Worm (Caenorhabditis elegans): Measurements from ENCODE around the gene pud-3.

Gene pud-3

DNA sequence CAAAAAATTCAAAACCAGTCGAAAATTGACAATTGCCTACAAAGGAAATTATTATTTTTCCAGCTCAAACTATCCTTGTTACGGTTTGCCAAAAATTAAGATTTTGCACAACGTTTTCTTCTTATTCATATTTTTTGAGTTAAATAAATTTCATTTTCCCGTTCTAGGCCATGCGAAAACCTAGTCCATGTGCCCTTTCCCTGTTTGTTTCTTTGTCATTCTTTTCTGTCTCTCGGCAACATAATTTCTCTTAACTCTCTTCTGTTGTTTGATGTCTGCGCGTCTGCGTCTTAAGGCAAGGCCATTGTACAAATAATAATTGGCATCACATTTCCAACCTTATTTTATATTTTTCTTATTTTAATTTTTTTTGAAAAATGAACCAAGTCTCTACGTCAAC, 43.5 kb downstream of the pud-3 start, which contains the start of gene nhr-228:
Gene nhr-228, plus strand, starts transcription at position 261 of the 400 bp plus-strand sequence.
- TF ChIP-seq ztf-23 (GFP tag; IDR thresholded peaks at IDR 0.05) (no peak), ztf-29 (GFP tag; IDR thresholded peaks at IDR 0.05) (no peak), T22C8.4 (GFP tag; IDR thresholded peaks at IDR 0.05) (no peak), cog-1 (tag; optimal IDR thresholded peaks at IDR 0.05) (peak; percentile 18), flt-1 (GFP tag; IDR thresholded peaks at IDR 0.05) (no peak), ref-1 (GFP tag; conservative IDR thresholded peaks at IDR 0.05) (no peak)

DNA sequence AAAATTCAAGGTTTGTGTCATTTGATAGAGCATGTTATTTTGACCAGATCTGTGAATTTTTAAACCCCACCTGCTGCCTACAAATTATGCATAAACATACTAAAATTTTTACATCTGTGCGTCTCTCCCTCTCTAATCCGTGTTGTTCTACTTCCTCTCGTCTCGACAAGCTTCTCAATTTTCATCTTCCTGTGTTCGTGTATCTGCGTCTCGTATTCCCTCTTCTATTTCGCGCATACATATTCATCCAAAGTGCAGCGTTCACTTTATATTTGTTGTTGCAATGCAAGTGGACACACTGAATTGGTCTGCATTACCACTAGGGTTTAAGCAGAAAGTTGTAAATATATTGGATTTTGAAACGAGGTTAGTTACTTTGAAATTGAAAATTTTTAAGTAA, 46.4 kb downstream of the pud-3 start, which contains the start of gene fbxa-137:
Gene fbxa-137, plus strand, starts transcription at position 274 of the 400 bp plus-strand sequence.
- TF ChIP-seq cog-1 (tag; optimal IDR thresholded peaks at IDR 0.05) (peak; percentile 67), T22C8.4 (GFP tag; IDR thresholded peaks at IDR 0.05) (no peak)

DNA sequence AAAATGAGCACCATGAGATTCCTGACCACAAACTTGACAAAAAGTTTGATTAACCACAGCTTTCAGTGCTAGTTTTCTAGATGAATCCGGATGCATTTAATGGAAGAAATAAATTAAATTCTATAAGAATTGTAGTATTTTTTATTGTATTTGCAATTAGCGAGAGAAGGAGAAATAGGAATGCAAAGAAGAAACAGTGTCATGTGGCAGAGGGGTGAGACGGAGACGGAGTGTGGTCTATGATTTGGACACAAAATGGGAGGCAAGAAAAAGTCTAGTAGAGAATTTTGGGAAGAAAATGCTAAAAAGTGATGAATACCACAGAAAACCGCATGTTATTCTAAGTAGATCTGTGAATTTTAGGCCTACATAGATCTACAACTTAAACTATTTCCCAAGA, 46.9 kb downstream of the pud-3 start, which contains the start of gene nhr-59:
Gene nhr-59, minus strand, starts transcription at position 214 of the 400 bp plus-strand sequence.
- TF ChIP-seq ref-1 (GFP tag; conservative IDR thresholded peaks at IDR 0.05), result no peak
- no peak for TF ChIP-seq cog-1 (tag; optimal IDR thresholded peaks at IDR 0.05)
- TF ChIP-seq ztf-29 (GFP tag; IDR thresholded peaks at IDR 0.05), result no peak
- TF ChIP-seq ztf-23 (GFP tag; IDR thresholded peaks at IDR 0.05), result no peak
- no peak for TF ChIP-seq tab-1 (GFP tag; IDR thresholded peaks at IDR 0.05)
- no peak for TF ChIP-seq med-1 (GFP tag; optimal IDR thresholded peaks at IDR 0.05; ENCODE audit: insufficient read depth)
- no peak for TF ChIP-seq klf-2 (GFP tag; conservative IDR thresholded peaks at IDR 0.05)
- no peak for TF ChIP-seq flt-1 (GFP tag; IDR thresholded peaks at IDR 0.05)
- TF ChIP-seq T22C8.4 (GFP tag; IDR thresholded peaks at IDR 0.05), result no peak

DNA sequence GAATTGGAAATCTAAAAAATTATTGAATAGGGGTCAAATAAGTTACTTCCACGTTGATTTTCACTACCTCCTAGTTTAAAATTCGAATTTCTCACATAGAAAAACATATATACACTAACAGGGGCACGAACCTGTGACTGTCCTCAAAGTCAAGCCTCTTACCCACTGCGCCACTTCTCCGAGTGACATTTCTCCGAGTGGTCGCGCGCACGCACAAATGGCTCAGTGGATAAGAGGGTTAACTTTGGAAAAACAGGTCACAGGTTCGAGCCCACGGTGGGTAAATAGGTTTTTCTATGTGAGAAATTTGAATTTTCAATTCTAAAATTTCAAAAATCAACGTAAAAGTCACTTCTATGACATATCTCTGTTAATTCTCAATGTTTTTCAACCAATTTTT, 47.7 kb downstream of the pud-3 start:
- TF ChIP-seq klf-2 (GFP tag; conservative IDR thresholded peaks at IDR 0.05), result no peak
- TF ChIP-seq ztf-29 (GFP tag; IDR thresholded peaks at IDR 0.05), result no peak
- TF ChIP-seq T22C8.4 (GFP tag; IDR thresholded peaks at IDR 0.05), result no peak
- no peak for TF ChIP-seq flt-1 (GFP tag; IDR thresholded peaks at IDR 0.05)

Data from whole organism, midembryonic.